Fruit fly (Drosophila melanogaster) whole organism, wandering third instar larva: ENCODE results near the gene Rcc1.

Source experiments
- Abd-B ChIP-seq: fragments of >200 bp; optimal IDR thresholded peaks from 2 replicates; lab custom pipeline; 2017; ENCODE audit warnings: missing biosample characterization, missing genetic modification characterization
- GATAd ChIP-seq: sonication (Bioruptor generic); optimal IDR thresholded peaks from 2 replicates; lab custom pipeline; 2016; ENCODE audit warnings: missing biosample characterization, missing genetic modification characterization
- Jra ChIP-seq: sonication (Bioruptor generic); optimal IDR thresholded peaks from 2 replicates; lab custom pipeline; 2016; ENCODE audit warnings: missing biosample characterization, missing genetic modification characterization
- Mio ChIP-seq: sonication (Bioruptor generic); optimal IDR thresholded peaks from 2 replicates; lab custom pipeline; 2016; ENCODE audit warnings: missing biosample characterization, missing genetic modification characterization
- Myc ChIP-seq: fragments of >200 bp; optimal IDR thresholded peaks from 2 replicates; lab custom pipeline; 2017
- brk ChIP-seq: fragments of 200-800 bp; sonication (Bioruptor generic); optimal IDR thresholded peaks from 2 replicates; lab custom pipeline; 2016; ENCODE audit warnings: missing biosample characterization, mild to moderate bottlenecking, missing genetic modification characterization
- dl ChIP-seq, 2 experiments: fragments of 175-275, 200-275 bp in 1 of 2; fragments of 200-275 bp in 1 of 2; sonication (Bioruptor generic); optimal IDR thresholded peaks; lab custom pipeline; 2018; ENCODE audit warnings: mild to moderate bottlenecking in 2 of 2, missing biosample characterization in 2 of 2, missing genetic modification characterization in 2 of 2, moderate library complexity in 2 of 2; ENCODE audit not compliant: partially characterized antibody in 2 of 2, insufficient read depth in 1 of 2
- fru ChIP-seq: fragments of 200-800 bp; sonication (Bioruptor generic); optimal IDR thresholded peaks from 3 replicates; lab custom pipeline; 2016; ENCODE audit warnings: missing biosample characterization, mild to moderate bottlenecking, missing genetic modification characterization
- lola ChIP-seq: fragments of >200 bp; optimal IDR thresholded peaks from 2 replicates; lab custom pipeline; 2017; ENCODE audit warnings: missing biosample characterization, missing genetic modification characterization
- pan ChIP-seq: fragments of >200 bp; optimal IDR thresholded peaks from 2 replicates; lab custom pipeline; 2017
- psq ChIP-seq: fragments of 200-800 bp; sonication (Bioruptor generic); optimal IDR thresholded peaks from 3 replicates; lab custom pipeline; 2017; ENCODE audit warnings: missing biosample characterization, mild to moderate bottlenecking, missing genetic modification characterization, moderate library complexity
- usp ChIP-seq: fragments of >200 bp; optimal IDR thresholded peaks from 2 replicates; lab custom pipeline; 2017; ENCODE audit warnings: missing biosample characterization, missing genetic modification characterization

DNA sequence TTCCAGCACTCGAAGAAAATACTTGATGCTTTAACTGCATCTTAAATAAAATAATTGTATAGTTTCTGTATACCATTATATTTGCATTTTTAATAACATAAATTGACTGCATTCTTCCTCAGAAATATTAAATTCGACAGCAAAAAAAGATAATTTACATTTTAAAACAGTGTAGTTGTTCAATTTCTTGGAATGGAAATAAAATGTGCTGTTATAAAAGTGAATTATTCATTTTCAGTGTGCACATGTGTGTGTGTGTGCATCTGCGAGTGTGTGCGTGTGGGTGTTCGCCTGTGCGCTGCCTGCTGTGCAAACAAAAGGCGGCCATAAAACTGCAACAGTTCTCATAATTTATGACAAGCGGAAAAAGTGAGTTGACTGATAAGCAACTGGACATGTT is 19.6 kb upstream of the Rcc1 start:
- no peak for TF ChIP-seq pan (lab: Kevin White, UChicago)
- no peak for TF ChIP-seq lola (GFP tag; lab: Kevin White, UChicago)
- peak; percentile 25 for TF ChIP-seq fru (GFP tag; lab: Kevin White, UChicago)
- no peak for TF ChIP-seq psq (GFP tag; lab: Kevin White, UChicago)
- TF ChIP-seq Abd-B (GFP tag; lab: Kevin White, UChicago): no peak
- TF ChIP-seq usp (GFP tag; lab: Kevin White, UChicago): no peak
- no peak for TF ChIP-seq Jra
- no peak for TF ChIP-seq GATAd (GFP tag; lab: Kevin White, UChicago)
- TF ChIP-seq dl (GFP tag; optimal IDR thresholded peaks at IDR 0.05; lab: Kevin White, UChicago; ENCODE audit: insufficient read depth in 1 of 2, partially characterized antibody in 2 of 2): no peak
- TF ChIP-seq Myc (lab: Kevin White, UChicago): no peak
- TF ChIP-seq Mio (GFP tag; lab: Kevin White, UChicago): no peak
- no peak for TF ChIP-seq brk (GFP tag; lab: Kevin White, UChicago)
